Worm (Caenorhabditis elegans) whole organism, late embryonic: ENCODE results near the gene faah-2.
"Not testable (repeated sequence)": the region's sequence is repeated elsewhere in the genome, so short reads cannot be mapped to it uniquely, and the experiment has no call there.

Source experiments
- C08G9.2 ChIP-seq: sonication (generic microtip); optimal IDR thresholded peaks from 2 replicates; lab custom pipeline; 2016; ENCODE audit warnings: mild to moderate bottlenecking, missing genetic modification characterization, moderate library complexity, missing compliant biosample characterization
- F13H6.1 ChIP-seq: sonication (generic microtip); optimal IDR thresholded peaks from 2 replicates; lab custom pipeline; 2016; ENCODE audit warnings: missing genetic modification characterization, missing compliant biosample characterization
- K02D7.2 ChIP-seq: sonication (generic microtip); optimal IDR thresholded peaks from 2 replicates; lab custom pipeline; 2017; ENCODE audit warnings: mild to moderate bottlenecking, missing genetic modification characterization, missing compliant biosample characterization
- T23F11.4 ChIP-seq: fragments of 200-800 bp; sonication (Bioruptor generic); optimal IDR thresholded peaks from 2 replicates; lab custom pipeline; 2018; ENCODE audit warnings: mild to moderate bottlenecking, missing genetic modification characterization, missing compliant biosample characterization
- Y22D7AL.16 ChIP-seq: sonication (generic microtip); optimal IDR thresholded peaks from 2 replicates; lab custom pipeline; 2016; ENCODE audit warnings: missing genetic modification characterization, missing compliant biosample characterization
- ahr-1 ChIP-seq: sonication (generic microtip); optimal IDR thresholded peaks from 2 replicates; lab custom pipeline; 2016; ENCODE audit warnings: missing genetic modification characterization, missing compliant biosample characterization
- ama-1 ChIP-seq: fragments of 150-350 bp; optimal IDR thresholded peaks from 2 replicates; lab custom pipeline; 2014
- ceh-14 ChIP-seq: sonication (generic microtip); optimal IDR thresholded peaks from 2 replicates; lab custom pipeline; 2016; ENCODE audit warnings: missing genotype, missing genetic modification characterization, missing compliant biosample characterization
- ceh-19 ChIP-seq: fragments of 200-800 bp; sonication (Bioruptor generic); optimal IDR thresholded peaks from 2 replicates; lab custom pipeline; 2018; ENCODE audit warnings: mild to moderate bottlenecking, missing genetic modification characterization, missing compliant biosample characterization
- ceh-22 ChIP-seq: sonication (generic microtip); optimal IDR thresholded peaks from 2 replicates; lab custom pipeline; 2017; ENCODE audit warnings: missing biosample characterization, missing genetic modification characterization
- ceh-24 ChIP-seq: sonication (generic microtip); optimal IDR thresholded peaks from 2 replicates; lab custom pipeline; 2016; ENCODE audit warnings: mild to moderate bottlenecking, missing genetic modification characterization, missing compliant biosample characterization
- ceh-31 ChIP-seq: sonication (generic microtip); optimal IDR thresholded peaks from 2 replicates; lab custom pipeline; 2016; ENCODE audit warnings: missing genetic modification characterization, missing compliant biosample characterization
- ceh-34 ChIP-seq: sonication (generic microtip); optimal IDR thresholded peaks from 2 replicates; lab custom pipeline; 2016; ENCODE audit warnings: mild to moderate bottlenecking, missing genetic modification characterization, missing compliant biosample characterization
- ceh-45 ChIP-seq: fragments of 200-800 bp; sonication (Bioruptor generic); IDR thresholded peaks from 2 replicates; pipeline ENCODE4 v1.3.6; 2022; ENCODE audit warnings: missing genetic modification reagents, missing genetic modification characterization, missing compliant biosample characterization
- ceh-48 ChIP-seq: sonication (generic microtip); optimal IDR thresholded peaks from 2 replicates; lab custom pipeline; 2016; ENCODE audit warnings: missing genetic modification characterization, inconsistent platforms, missing compliant biosample characterization
- ceh-9 ChIP-seq: sonication (generic microtip); optimal IDR thresholded peaks from 2 replicates; lab custom pipeline; 2016; ENCODE audit warnings: mild to moderate bottlenecking, missing genetic modification characterization, inconsistent platforms, missing compliant biosample characterization
- che-1 ChIP-seq: sonication (generic microtip); optimal IDR thresholded peaks from 2 replicates; lab custom pipeline; 2016; ENCODE audit warnings: mild to moderate bottlenecking, missing genetic modification characterization, missing compliant biosample characterization
- dmd-4 ChIP-seq: sonication (generic microtip); optimal IDR thresholded peaks from 2 replicates; lab custom pipeline; 2016; ENCODE audit warnings: borderline replicate concordance, missing genetic modification characterization, missing compliant biosample characterization
- dve-1 ChIP-seq: sonication (generic microtip); optimal IDR thresholded peaks from 2 replicates; lab custom pipeline; 2017; ENCODE audit warnings: antibody characterized with exemption, mild to moderate bottlenecking, missing genetic modification characterization, missing compliant biosample characterization
- elt-2 ChIP-seq: sonication (generic microtip); optimal IDR thresholded peaks from 2 replicates; lab custom pipeline; 2016; ENCODE audit warnings: missing genetic modification reagents, missing genetic modification characterization, missing compliant biosample characterization
- eyg-1 ChIP-seq: sonication (generic microtip); optimal IDR thresholded peaks from 2 replicates; lab custom pipeline; 2016; ENCODE audit warnings: missing genotype, missing genetic modification characterization, missing compliant biosample characterization
- fax-1 ChIP-seq: sonication (generic microtip); optimal IDR thresholded peaks from 2 replicates; lab custom pipeline; 2016; ENCODE audit warnings: missing genotype, missing genetic modification characterization, missing compliant biosample characterization
- fkh-10 ChIP-seq: fragments of 150-350 bp; optimal IDR thresholded peaks from 2 replicates; lab custom pipeline; 2014; ENCODE audit warnings: missing biosample characterization, missing genetic modification reagents, missing genetic modification characterization
- gmeb-2 ChIP-seq: sonication (generic microtip); optimal IDR thresholded peaks from 2 replicates; lab custom pipeline; 2016; ENCODE audit warnings: missing genetic modification characterization, inconsistent platforms, missing compliant biosample characterization
- hlh-15 ChIP-seq: sonication (generic microtip); optimal IDR thresholded peaks from 2 replicates; lab custom pipeline; 2016; ENCODE audit warnings: missing genetic modification characterization, missing compliant biosample characterization
- hlh-6 ChIP-seq: sonication (generic microtip); optimal IDR thresholded peaks from 2 replicates; lab custom pipeline; 2016; ENCODE audit warnings: missing genotype, missing genetic modification characterization, missing compliant biosample characterization
- madf-2 ChIP-seq: sonication (generic microtip); optimal IDR thresholded peaks from 2 replicates; lab custom pipeline; 2017; ENCODE audit warnings: missing genetic modification characterization, missing compliant biosample characterization
- mec-3 ChIP-seq: sonication (generic microtip); optimal IDR thresholded peaks from 2 replicates; lab custom pipeline; 2016; ENCODE audit warnings: borderline replicate concordance, missing genetic modification characterization, missing compliant biosample characterization
- nfya-1 ChIP-seq: sonication (generic microtip); optimal IDR thresholded peaks from 2 replicates; lab custom pipeline; 2017; ENCODE audit warnings: missing genetic modification characterization, mild to moderate bottlenecking, missing compliant biosample characterization, antibody characterized with exemption, moderate library complexity
- nhr-11 ChIP-seq: fragments of 150-350 bp; optimal IDR thresholded peaks from 2 replicates; lab custom pipeline; 2014; ENCODE audit warnings: missing biosample characterization, missing genetic modification characterization
- odd-2 ChIP-seq: sonication (generic microtip); optimal IDR thresholded peaks from 2 replicates; lab custom pipeline; 2017; ENCODE audit warnings: antibody characterized with exemption, mild to moderate bottlenecking, missing genetic modification characterization, missing compliant biosample characterization
- pax-1 ChIP-seq: fragments of 150-350 bp; optimal IDR thresholded peaks from 2 replicates; lab custom pipeline; 2014; ENCODE audit warnings: missing biosample characterization, missing genetic modification characterization
- pha-4 ChIP-seq: fragments of 150-350 bp; optimal IDR thresholded peaks from 2 replicates; lab custom pipeline; 2018; ENCODE audit warnings: missing biosample characterization, missing genetic modification reagents, missing genetic modification characterization
- ref-2 ChIP-seq: sonication (generic microtip); optimal IDR thresholded peaks from 2 replicates; lab custom pipeline; 2016; ENCODE audit warnings: missing genetic modification characterization, missing compliant biosample characterization
- sox-2 ChIP-seq: fragments of 200-800 bp; sonication (Bioruptor generic); IDR thresholded peaks from 2 replicates; pipeline ENCODE4 v1.3.6; 2022; ENCODE audit warnings: missing genetic modification reagents, missing genetic modification characterization, missing compliant biosample characterization
- tbx-2 ChIP-seq: sonication (generic microtip); optimal IDR thresholded peaks from 2 replicates; lab custom pipeline; 2016; ENCODE audit warnings: missing genetic modification characterization, missing compliant biosample characterization
- ttx-3 ChIP-seq: sonication (generic microtip); optimal IDR thresholded peaks from 2 replicates; lab custom pipeline; 2016; ENCODE audit warnings: missing genetic modification reagents, missing genetic modification characterization, missing compliant biosample characterization
- unc-42 ChIP-seq: sonication (generic microtip); optimal IDR thresholded peaks from 2 replicates; lab custom pipeline; 2016; ENCODE audit warnings: missing genotype, missing genetic modification characterization, missing compliant biosample characterization
- unc-55 ChIP-seq: sonication (generic microtip); optimal IDR thresholded peaks from 2 replicates; lab custom pipeline; 2017; ENCODE audit warnings: missing biosample characterization, missing genetic modification reagents, missing genetic modification characterization
- unc-86 ChIP-seq: sonication (generic microtip); optimal IDR thresholded peaks from 2 replicates; lab custom pipeline; 2016; ENCODE audit warnings: missing genetic modification characterization, missing compliant biosample characterization
- zip-5 ChIP-seq: sonication (generic microtip); optimal IDR thresholded peaks from 2 replicates; lab custom pipeline; 2016; ENCODE audit warnings: missing genetic modification characterization, missing compliant biosample characterization

The faah-2 gene

ce11 chrIV:8112646-8113045, 39.6 kb upstream of the faah-2 start:
- TF ChIP-seq sox-2 (GFP tag; lab: Robert Waterston, UW) (no peak), hlh-6 (no peak), C08G9.2 (tag; lab: Kevin White, UChicago) (no peak), elt-2 (tag; lab: Kevin White, UChicago) (no peak), unc-42 (tag; lab: Kevin White, UChicago) (no peak), ceh-45 (GFP tag; lab: Robert Waterston, UW) (no peak), ceh-19 (no peak), ahr-1 (no peak)

ce11 chrIV:8113161-8113560, 39.1 kb upstream of the faah-2 start, which contains the start of gene Y42H9AR.1:
Y42H9AR.1 (plus strand) TSS chrIV:8113393.
- TF ChIP-seq hlh-6 = no peak
- TF ChIP-seq che-1 (tag; lab: Kevin White, UChicago) = no peak
- no peak for TF ChIP-seq F13H6.1 (tag; lab: Kevin White, UChicago)
- no peak for TF ChIP-seq zip-5
- no peak for TF ChIP-seq ama-1 (lab: Kevin White, UChicago)
- no peak for TF ChIP-seq dmd-4
- TF ChIP-seq odd-2 (tag; lab: Kevin White, UChicago) = no peak
- TF ChIP-seq ref-2 (tag; lab: Kevin White, UChicago) = no peak
- no peak for TF ChIP-seq elt-2 (tag; lab: Kevin White, UChicago)
- no peak for TF ChIP-seq fkh-10 (GFP tag; lab: Kevin White, UChicago)
- TF ChIP-seq sox-2 (GFP tag; lab: Robert Waterston, UW) = no peak
- TF ChIP-seq tbx-2 (tag; lab: Kevin White, UChicago) = no peak
- no peak for TF ChIP-seq ceh-34 (tag; lab: Kevin White, UChicago)
- TF ChIP-seq ceh-45 (GFP tag; lab: Robert Waterston, UW) = no peak
- TF ChIP-seq madf-2 (tag; lab: Kevin White, UChicago) = no peak
- TF ChIP-seq eyg-1 (tag; lab: Kevin White, UChicago) = no peak
- no peak for TF ChIP-seq gmeb-2 (tag; lab: Kevin White, UChicago)

- no peak for TF ChIP-seq pax-1
- TF ChIP-seq sox-2 (GFP tag; lab: Robert Waterston, UW) = no peak
- TF ChIP-seq ama-1 (lab: Kevin White, UChicago) = no peak
- no peak for TF ChIP-seq dve-1 (tag; lab: Kevin White, UChicago)
- TF ChIP-seq, all 69 proteins: peak for 0
These were observed 37.7 kb upstream of the faah-2 start for ce11 chrIV:8114535-8114934.

- TF ChIP-seq ceh-22 = no peak
- TF ChIP-seq T23F11.4 = no peak
- no peak for TF ChIP-seq unc-86 (tag; lab: Kevin White, UChicago)
These were observed 36.8 kb upstream of the faah-2 start, which contains the start of gene irld-8 for ce11 chrIV:8115462-8115861. irld-8 (plus strand) TSS chrIV:8115762.

- TF ChIP-seq ama-1 (lab: Kevin White, UChicago) (no peak), F13H6.1 (tag; lab: Kevin White, UChicago) (no peak), mec-3 (tag; lab: Kevin White, UChicago) (no peak), pha-4 (tag; lab: Kevin White, UChicago) (no peak)
These were observed 33.5 kb upstream of the faah-2 start, which contains the start of gene F42G8.8 for ce11 chrIV:8118790-8119189. F42G8.8 (plus strand) TSS chrIV:8119090.

ce11 chrIV:8122349-8122748, 29.9 kb upstream of the faah-2 start, which contains the start of gene erp-44.3:
erp-44.3 (plus strand) TSS chrIV:8122649.
- TF ChIP-seq pha-4, Y22D7AL.16, ceh-14 (tag; lab: Kevin White, UChicago): not testable (repeated sequence)

- no peak for TF ChIP-seq ceh-31
- TF ChIP-seq ceh-48 (tag; lab: Kevin White, UChicago) = no peak
- TF ChIP-seq hlh-6 = no peak
- no peak for TF ChIP-seq ref-2 (tag; lab: Kevin White, UChicago)
- no peak for TF ChIP-seq zip-5
- TF ChIP-seq nhr-11 (tag; lab: Kevin White, UChicago) = no peak
- no peak for TF ChIP-seq K02D7.2
- TF ChIP-seq ttx-3 (tag; lab: Kevin White, UChicago) = no peak
- TF ChIP-seq pha-4 (tag; lab: Kevin White, UChicago) = no peak
- no peak for TF ChIP-seq ceh-24 (tag; lab: Kevin White, UChicago)
- no peak for TF ChIP-seq nfya-1 (tag; lab: Kevin White, UChicago)
- no peak for TF ChIP-seq unc-55 (GFP tag; lab: Kevin White, UChicago)
- TF ChIP-seq mec-3 (tag; lab: Kevin White, UChicago) = no peak
- TF ChIP-seq fax-1 (tag; lab: Kevin White, UChicago) = no peak
- TF ChIP-seq ceh-9 = no peak
- TF ChIP-seq hlh-15 (tag; lab: Kevin White, UChicago) = no peak
- no peak for TF ChIP-seq ceh-14 (tag; lab: Kevin White, UChicago)
These were observed 25.3 kb upstream of the faah-2 start, which contains the start of gene ceph-41 for ce11 chrIV:8126902-8127301. ceph-41 (plus strand) TSS chrIV:8127202.
